Worm (Caenorhabditis elegans) whole organism, dauer: Measurements from ENCODE around the gene btb-18.

Source experiments
- unc-62 ChIP-seq: sonication (generic microtip); optimal IDR thresholded peaks from 2 replicates; lab custom pipeline; 2017; ENCODE audit warnings: missing biosample characterization, missing genetic modification reagents, missing genetic modification characterization

btb-18 gene

ce11 chrII:3343714-3344113, 45.7 kb downstream of the btb-18 start, which contains the start of gene F14D2.15:
Gene F14D2.15, minus strand, starts transcription at chrII:3343814.
- no peak for TF ChIP-seq unc-62

ce11 chrII:3344917-3345316, 46.9 kb downstream of the btb-18 start, which contains the start of gene bath-28:
Gene bath-28, minus strand, starts transcription at chrII:3344967.
- no peak for TF ChIP-seq unc-62

ce11 chrII:3346328-3346780, 48.3 kb downstream of the btb-18 start, which contains the start of gene bath-30:
Gene bath-30, minus strand, starts transcription at chrII:3346378.
- no peak for TF ChIP-seq unc-62

- no peak for TF ChIP-seq unc-62
These were observed 50.1 kb downstream of the btb-18 start, which contains the start of the genes F14D2.14 and bath-29 for ce11 chrII:3347940-3348610. Gene F14D2.14, minus strand, starts transcription at chrII:3347990. Gene bath-29, plus strand, starts transcription at chrII:3348560.
